Worm (Caenorhabditis elegans) whole organism, L1 larva: ENCODE data around the gene tre-4.

Experiments used
- C04F5.9 ChIP-seq: sonication (generic microtip); optimal IDR thresholded peaks from 2 replicates; lab custom pipeline; 2016; ENCODE audit warnings: missing genetic modification characterization, missing compliant biosample characterization
- Y116A8C.19 ChIP-seq: sonication (generic microtip); optimal IDR thresholded peaks from 2 replicates; lab custom pipeline; 2016; ENCODE audit warnings: missing compliant biosample characterization, missing genetic modification characterization, borderline replicate concordance
- aly-2 ChIP-seq: fragments of 150-350 bp; optimal IDR thresholded peaks from 2 replicates; lab custom pipeline; 2014; ENCODE audit warnings: missing biosample characterization, missing genetic modification characterization
- blmp-1 ChIP-seq: fragments of 150-350 bp; optimal IDR thresholded peaks from 2 replicates; lab custom pipeline; 2014; ENCODE audit warnings: missing biosample characterization, missing genetic modification characterization
- ceh-63 ChIP-seq: fragments of 200-800 bp; sonication (Bioruptor generic); optimal IDR thresholded peaks from 2 replicates; lab custom pipeline; 2018; ENCODE audit warnings: mild to moderate bottlenecking, missing genetic modification characterization, missing compliant biosample characterization
- ceh-8 ChIP-seq: fragments of 200-800 bp; sonication (Bioruptor generic); optimal IDR thresholded peaks from 2 replicates; lab custom pipeline; 2018; ENCODE audit warnings: mild to moderate bottlenecking, missing genetic modification characterization, moderate library complexity, missing compliant biosample characterization
- ceh-82 ChIP-seq, 3 experiments: fragments of 150-350 bp in 1 of 3; sonication (generic microtip) in 2 of 3; optimal IDR thresholded peaks; 2 replicates each; lab custom pipeline; 2014 to 2017; ENCODE audit warnings: missing biosample characterization in 3 of 3, missing genetic modification characterization in 3 of 3
- ceh-88 ChIP-seq: fragments of 200-800 bp; sonication (Bioruptor generic); IDR thresholded peaks from 2 replicates; pipeline ENCODE4 v1.3.6; 2022; ENCODE audit warnings: missing genetic modification characterization, missing compliant biosample characterization
- dsc-1 ChIP-seq: sonication (generic microtip); optimal IDR thresholded peaks from 2 replicates; lab custom pipeline; 2016; ENCODE audit warnings: mild to moderate bottlenecking, missing genetic modification characterization, missing compliant biosample characterization
- efl-1 ChIP-seq, 4 experiments: fragments of 150-350 bp; optimal IDR thresholded peaks in 3 of 4; peaks in 1 of 4; 1 replicate in 1 of 4; 2 replicates in 3 of 4; lab custom pipeline; 2014; ENCODE audit warnings: missing biosample characterization in 2 of 4, missing genetic modification characterization in 2 of 4, missing genetic modification reagents in 2 of 4
- egl-13 ChIP-seq: sonication (generic microtip); optimal IDR thresholded peaks from 2 replicates; lab custom pipeline; 2016; ENCODE audit warnings: missing genotype, missing genetic modification reagents, missing genetic modification characterization, missing compliant biosample characterization
- elt-3 ChIP-seq, 6 experiments: fragments of 150-350 bp in 1 of 6; sonication (generic microtip); optimal IDR thresholded peaks; 2 replicates each; lab custom pipeline; 2017 to 2018; ENCODE audit warnings: missing biosample characterization in 6 of 6, missing genetic modification characterization in 6 of 6, inconsistent platforms in 1 of 6
- ets-5 ChIP-seq: fragments of 200-800 bp; sonication (Bioruptor generic); IDR thresholded peaks from 2 replicates; pipeline ENCODE4 v1.3.6; 2022; ENCODE audit warnings: missing genetic modification characterization, missing compliant biosample characterization
- fkh-10 ChIP-seq: sonication (generic microtip); optimal IDR thresholded peaks from 2 replicates; lab custom pipeline; 2017; ENCODE audit warnings: missing biosample characterization, missing genetic modification reagents, missing genetic modification characterization
- fkh-4 ChIP-seq: sonication (generic microtip); optimal IDR thresholded peaks from 2 replicates; lab custom pipeline; 2016; ENCODE audit warnings: missing compliant biosample characterization, missing genetic modification characterization, borderline replicate concordance
- fkh-8 ChIP-seq: sonication (generic microtip); optimal IDR thresholded peaks from 2 replicates; lab custom pipeline; 2016; ENCODE audit warnings: mild to moderate bottlenecking, missing genetic modification characterization, missing compliant biosample characterization
- fos-1 ChIP-seq: fragments of 150-350 bp; optimal IDR thresholded peaks from 2 replicates; lab custom pipeline; 2014; ENCODE audit warnings: missing biosample characterization, missing genetic modification characterization
- grh-1 ChIP-seq: fragments of 200-800 bp; sonication (Bioruptor generic); IDR thresholded peaks from 2 replicates; pipeline ENCODE4 v1.3.6; 2022; ENCODE audit warnings: missing genetic modification reagents, missing genetic modification characterization, missing compliant biosample characterization
- hpl-2 ChIP-seq: fragments of 150-350 bp; optimal IDR thresholded peaks from 2 replicates; lab custom pipeline; 2014; ENCODE audit warnings: missing biosample characterization, missing genetic modification reagents, missing genetic modification characterization
- irx-1 ChIP-seq: sonication (generic microtip); optimal IDR thresholded peaks from 2 replicates; lab custom pipeline; 2016; ENCODE audit warnings: missing genetic modification characterization, missing compliant biosample characterization
- lin-14 ChIP-seq: fragments of 200-800 bp; sonication (Bioruptor generic); optimal IDR thresholded peaks from 2 replicates; lab custom pipeline; 2018; ENCODE audit warnings: mild to moderate bottlenecking, missing genetic modification characterization, moderate library complexity, missing compliant biosample characterization
- lin-15B ChIP-seq: fragments of 150-350 bp; sonication (generic microtip); optimal IDR thresholded peaks from 3 replicates; lab custom pipeline; 2014; ENCODE audit warnings: missing biosample characterization, missing genetic modification characterization
- lin-39 ChIP-seq: fragments of 150-350 bp; optimal IDR thresholded peaks from 2 replicates; lab custom pipeline; 2014; ENCODE audit warnings: missing biosample characterization, missing genetic modification reagents, missing genetic modification characterization
- lsy-2 ChIP-seq, 2 experiments: fragments of 150-350 bp; optimal IDR thresholded peaks; 2 replicates each; lab custom pipeline; 2014; ENCODE audit warnings: missing biosample characterization in 2 of 2, missing genetic modification characterization in 2 of 2
- mab-9 ChIP-seq: fragments of 200-800 bp; sonication (Bioruptor generic); IDR thresholded peaks from 2 replicates; pipeline ENCODE4 v1.3.6; 2022; ENCODE audit warnings: missing genetic modification reagents, missing genetic modification characterization, missing compliant biosample characterization
- mef-2 ChIP-seq: fragments of 150-350 bp; optimal IDR thresholded peaks from 2 replicates; lab custom pipeline; 2014; ENCODE audit warnings: missing biosample characterization, missing genetic modification characterization
- mep-1 ChIP-seq: fragments of 150-350 bp; optimal IDR thresholded peaks from 2 replicates; lab custom pipeline; 2014; ENCODE audit warnings: missing biosample characterization, missing genetic modification characterization
- nhr-12 ChIP-seq: sonication (generic microtip); optimal IDR thresholded peaks from 2 replicates; lab custom pipeline; 2017; ENCODE audit warnings: missing biosample characterization, missing genetic modification characterization
- nhr-47 ChIP-seq: sonication (generic microtip); optimal IDR thresholded peaks from 2 replicates; lab custom pipeline; 2016; ENCODE audit warnings: mild to moderate bottlenecking, missing genetic modification characterization, moderate library complexity, missing compliant biosample characterization
- nhr-71 ChIP-seq: sonication (generic microtip); optimal IDR thresholded peaks from 2 replicates; lab custom pipeline; 2016; ENCODE audit warnings: mild to moderate bottlenecking, missing genetic modification characterization, moderate library complexity, missing compliant biosample characterization
- nhr-76 ChIP-seq: sonication (generic microtip); optimal IDR thresholded peaks from 2 replicates; lab custom pipeline; 2017; ENCODE audit warnings: missing biosample characterization, missing genetic modification characterization
- nhr-77 ChIP-seq: fragments of 150-350 bp; optimal IDR thresholded peaks from 2 replicates; lab custom pipeline; 2014; ENCODE audit warnings: missing biosample characterization, missing genetic modification characterization
- nhr-85 ChIP-seq: sonication (generic microtip); peaks from one replicate; lab custom pipeline; 2016; ENCODE audit warnings: missing genetic modification characterization, inconsistent platforms, missing compliant biosample characterization
- pax-3 ChIP-seq: fragments of 200-800 bp; sonication (Bioruptor generic); optimal IDR thresholded peaks from 2 replicates; lab custom pipeline; 2018; ENCODE audit warnings: mild to moderate bottlenecking, missing genetic modification characterization, moderate library complexity, missing compliant biosample characterization
- rnt-1 ChIP-seq: sonication (generic microtip); optimal IDR thresholded peaks from 2 replicates; lab custom pipeline; 2016; ENCODE audit warnings: mild to moderate bottlenecking, missing genetic modification characterization, moderate library complexity, missing compliant biosample characterization
- sox-4 ChIP-seq: sonication (generic microtip); optimal IDR thresholded peaks from 2 replicates; lab custom pipeline; 2016; ENCODE audit warnings: missing genetic modification characterization, missing compliant biosample characterization
- sptf-1 ChIP-seq: fragments of 150-350 bp; optimal IDR thresholded peaks from 2 replicates; lab custom pipeline; 2014; ENCODE audit warnings: missing biosample characterization, missing genetic modification characterization
- sup-37 ChIP-seq: fragments of 200-800 bp; sonication (Bioruptor generic); optimal IDR thresholded peaks from 2 replicates; lab custom pipeline; 2018; ENCODE audit warnings: mild to moderate bottlenecking, missing genetic modification characterization, missing compliant biosample characterization
- tbx-2 ChIP-seq: sonication (generic microtip); optimal IDR thresholded peaks from 2 replicates; lab custom pipeline; 2016; ENCODE audit warnings: missing genetic modification characterization, missing compliant biosample characterization
- tlp-1 ChIP-seq: fragments of 150-350 bp; optimal IDR thresholded peaks from 2 replicates; lab custom pipeline; 2014; ENCODE audit warnings: missing biosample characterization, missing genetic modification characterization
- unc-130 ChIP-seq: fragments of 150-350 bp; optimal IDR thresholded peaks from 2 replicates; lab custom pipeline; 2017; ENCODE audit warnings: missing biosample characterization, missing genetic modification characterization, inconsistent platforms
- vab-15 ChIP-seq: sonication (generic microtip); optimal IDR thresholded peaks from 2 replicates; lab custom pipeline; 2017; ENCODE audit warnings: missing genotype, mild to moderate bottlenecking, missing genetic modification characterization, missing compliant biosample characterization
- ztf-11 ChIP-seq, 2 experiments: sonication (generic microtip); optimal IDR thresholded peaks; 2 replicates each; lab custom pipeline; 2016 to 2017; ENCODE audit warnings: missing genetic modification characterization in 2 of 2, missing biosample characterization in 1 of 2, missing compliant biosample characterization in 1 of 2
- ztf-4 ChIP-seq: fragments of 150-350 bp; optimal IDR thresholded peaks from 2 replicates; lab custom pipeline; 2014; ENCODE audit warnings: missing biosample characterization, missing genetic modification characterization

The tre-4 gene

DNA sequence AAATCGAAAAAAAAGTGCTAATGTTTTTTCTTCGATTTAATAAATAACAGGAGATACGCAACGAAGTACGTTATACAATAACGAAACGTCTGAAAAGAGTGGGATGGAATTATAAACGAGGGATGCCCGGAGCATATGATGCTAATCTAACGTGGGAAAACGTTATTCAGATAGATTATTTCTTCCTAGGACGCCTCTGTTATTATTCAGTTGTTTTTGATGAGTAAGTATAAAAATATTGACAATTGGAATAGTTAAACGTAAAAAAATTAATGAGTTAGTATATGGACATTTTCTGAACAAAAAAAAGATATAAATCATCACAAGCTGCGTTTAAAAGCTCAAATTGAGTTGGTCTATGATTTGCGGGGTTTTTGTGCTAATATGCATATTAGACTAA, 12.9 kb downstream of the tre-4 start, which contains the start of gene srd-51:
TSS of gene srd-51 (minus strand) at position 101 of the 400 bp plus-strand sequence.
- TF ChIP-seq grh-1 (no peak), irx-1 (no peak), aly-2 (no peak), ztf-11 (tag; optimal IDR thresholded peaks at IDR 0.05; lab: Kevin White, UChicago) (no peak), tbx-2 (no peak), mep-1 (tag; lab: Kevin White, UChicago) (no peak), sox-4 (tag; lab: Kevin White, UChicago) (no peak), mab-9 (GFP tag; lab: Robert Waterston, UW) (no peak), C04F5.9 (tag; lab: Kevin White, UChicago) (no peak), ceh-63 (GFP tag; lab: Kevin White, UChicago) (no peak), elt-3 (tag; optimal IDR thresholded peaks at IDR 0.05; lab: Kevin White, UChicago) (no peak), blmp-1 (tag; lab: Kevin White, UChicago) (no peak)

DNA sequence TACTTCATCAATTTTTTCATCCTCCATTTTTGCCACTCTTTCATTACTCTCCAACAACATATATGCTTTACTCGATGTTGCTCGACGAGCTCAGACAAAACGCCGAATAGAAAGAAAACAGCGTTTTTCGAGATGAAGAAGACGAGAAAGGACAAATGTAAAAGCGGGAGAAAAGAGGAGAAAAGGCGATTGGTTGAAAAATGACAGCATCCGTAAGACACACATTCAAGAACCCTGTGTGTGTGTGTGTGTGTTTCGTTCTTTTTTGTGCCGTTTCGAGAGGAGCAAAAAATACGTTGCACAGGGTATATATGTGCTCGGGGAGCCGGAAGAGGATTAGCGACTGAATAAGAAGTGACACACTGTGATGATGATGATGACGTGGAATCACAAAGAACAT, 21.8 kb downstream of the tre-4 start:
- TF ChIP-seq ztf-11 (tag; optimal IDR thresholded peaks at IDR 0.05; lab: Kevin White, UChicago) (no peak), nhr-85 (tag; lab: Kevin White, UChicago) (no peak), lsy-2 (tag; optimal IDR thresholded peaks at IDR 0.05; lab: Kevin White, UChicago) (no peak), blmp-1 (tag; lab: Kevin White, UChicago) (no peak), lin-15B (tag; lab: Kevin White, UChicago) (no peak), lin-14 (GFP tag; lab: Kevin White, UChicago) (peak; percentile 50), ceh-63 (GFP tag; lab: Kevin White, UChicago) (no peak), tlp-1 (tag; lab: Kevin White, UChicago) (no peak), efl-1 (optimal IDR thresholded peaks at IDR 0.05; lab: Kevin White, UChicago) (no peak), efl-1 (GFP tag; optimal IDR thresholded peaks at IDR 0.05 in 1 of 2; lab: Kevin White, UChicago) (peak in 1 of 2 experiments; percentile 56), sptf-1 (tag; lab: Kevin White, UChicago) (no peak), nhr-76 (tag; lab: Kevin White, UChicago) (no peak), egl-13 (tag; lab: Kevin White, UChicago) (no peak), lin-39 (tag; lab: Kevin White, UChicago) (no peak), fkh-10 (peak; percentile 45), nhr-77 (no peak)
- TF ChIP-seq, all 84 proteins: peak for 3

DNA sequence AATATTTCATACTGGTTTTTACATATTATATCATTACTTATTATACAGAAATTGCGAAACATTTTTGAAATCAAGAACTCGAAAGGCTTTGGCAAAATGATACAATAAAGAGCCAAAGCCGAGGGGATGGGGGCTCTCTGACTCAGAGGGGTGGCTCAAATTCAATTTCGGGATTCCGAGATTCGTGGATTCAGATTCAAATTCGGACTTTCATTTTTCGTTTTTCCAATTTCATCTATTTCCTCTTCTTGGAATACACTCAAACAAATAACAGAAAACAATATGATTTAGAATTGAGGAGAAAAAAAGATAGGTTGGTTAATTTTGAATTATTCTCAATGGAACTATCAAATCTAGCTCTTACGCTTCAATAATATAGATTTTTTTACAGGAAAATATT, 27.1 kb downstream of the tre-4 start:
- TF ChIP-seq fkh-10 = peak; percentile 77
- no peak for TF ChIP-seq irx-1
- TF ChIP-seq lin-14 (GFP tag; lab: Kevin White, UChicago) = peak; percentile 41
- TF ChIP-seq nhr-85 (tag; lab: Kevin White, UChicago) = peak; percentile 31
- TF ChIP-seq grh-1 = no peak
- TF ChIP-seq nhr-71 (tag; lab: Kevin White, UChicago) = no peak
- TF ChIP-seq unc-130 (tag; lab: Kevin White, UChicago) = no peak

DNA sequence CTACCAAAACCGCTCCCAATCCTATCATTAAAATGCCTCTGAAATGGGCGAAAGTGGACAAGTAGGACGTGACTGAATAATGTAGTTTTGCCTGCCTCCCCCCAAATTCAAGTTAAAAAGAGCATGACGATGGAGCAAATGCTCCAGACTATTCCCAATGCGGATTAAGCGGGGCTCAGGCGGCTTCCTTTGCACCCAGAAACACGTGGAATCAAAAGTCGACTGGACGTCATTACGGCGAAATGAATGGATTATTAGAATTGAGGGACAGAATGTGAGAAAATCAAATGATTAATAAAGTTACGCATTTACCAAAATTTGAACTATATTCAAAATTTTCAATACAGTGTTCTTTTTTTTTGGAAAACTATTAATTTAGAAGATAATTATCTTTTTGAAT, 28.0 kb downstream of the tre-4 start:
- TF ChIP-seq lin-14 (GFP tag; lab: Kevin White, UChicago) (peak; percentile 47), blmp-1 (tag; lab: Kevin White, UChicago) (no peak), rnt-1 (tag; lab: Kevin White, UChicago) (no peak), tbx-2 (no peak), fos-1 (tag; lab: Kevin White, UChicago) (no peak), ztf-4 (no peak), ceh-8 (GFP tag; lab: Kevin White, UChicago) (peak; percentile 5), ceh-82 (tag; optimal IDR thresholded peaks at IDR 0.05; lab: Kevin White, UChicago) (no peak), sox-4 (tag; lab: Kevin White, UChicago) (peak; percentile 10), mep-1 (tag; lab: Kevin White, UChicago) (no peak), grh-1 (no peak), lin-39 (tag; lab: Kevin White, UChicago) (no peak), nhr-47 (tag; lab: Kevin White, UChicago) (peak; percentile 39), sup-37 (GFP tag; lab: Kevin White, UChicago) (no peak), dsc-1 (tag; lab: Kevin White, UChicago) (peak; percentile 81), vab-15 (tag; lab: Kevin White, UChicago) (no peak), efl-1 (optimal IDR thresholded peaks at IDR 0.05; lab: Kevin White, UChicago) (no peak), efl-1 (GFP tag; optimal IDR thresholded peaks at IDR 0.05 in 1 of 2; lab: Kevin White, UChicago) (no peak), fkh-4 (tag; lab: Kevin White, UChicago) (no peak), ceh-63 (GFP tag; lab: Kevin White, UChicago) (no peak), ceh-88 (GFP tag; lab: Robert Waterston, UW) (no peak), nhr-12 (tag; lab: Kevin White, UChicago) (no peak), fkh-8 (tag; lab: Kevin White, UChicago) (peak; percentile 79), lin-15B (tag; lab: Kevin White, UChicago) (no peak), pax-3 (tag; lab: Kevin White, UChicago) (peak; percentile 27), hpl-2 (GFP tag; lab: Kevin White, UChicago) (no peak), aly-2 (no peak), mef-2 (tag; lab: Kevin White, UChicago) (no peak), egl-13 (tag; lab: Kevin White, UChicago) (no peak), ets-5 (GFP tag; lab: Robert Waterston, UW) (no peak), mab-9 (GFP tag; lab: Robert Waterston, UW) (no peak), Y116A8C.19 (tag; lab: Kevin White, UChicago) (no peak), C04F5.9 (tag; lab: Kevin White, UChicago) (no peak)
